Fruit fly (Drosophila melanogaster) whole organism, embryonic: ENCODE measurements around the gene Ndfip.
A peak's percentile ranks its signal among the peaks of the same experiment; 100 is the strongest.

ENCODE experiments used
- Bteb2 ChIP-seq: fragments of 200-800 bp; sonication (Bioruptor generic); optimal IDR thresholded peaks from 2 replicates; lab custom pipeline; 2016; ENCODE audit warnings: missing biosample characterization, missing genetic modification characterization
- CG10209 ChIP-seq: fragments of 200-800 bp; sonication (Bioruptor generic); optimal IDR thresholded peaks from 3 replicates; lab custom pipeline; 2017; ENCODE audit warnings: missing biosample characterization, mild to moderate bottlenecking, missing genetic modification characterization, missing genetic modification reagents
- CG10321 ChIP-seq: fragments of 200-800 bp; sonication (Bioruptor generic); IDR thresholded peaks from 2 replicates; pipeline ENCODE4 v1.3.6; 2022; ENCODE audit warnings: missing biosample characterization, missing genetic modification characterization
- CG11504 ChIP-seq: fragments of 200-800 bp; sonication (Bioruptor generic); optimal IDR thresholded peaks from 3 replicates; lab custom pipeline; 2019; ENCODE audit warnings: missing biosample characterization, mild to moderate bottlenecking, missing genetic modification characterization, moderate library complexity
- CG11560 ChIP-seq: fragments of 200-800 bp; sonication (Bioruptor generic); IDR thresholded peaks from 3 replicates; pipeline ENCODE4 v1.3.6; 2022; ENCODE audit warnings: missing biosample characterization, missing genetic modification characterization
- CG13296 ChIP-seq: fragments of 200-800 bp; sonication (Bioruptor generic); optimal IDR thresholded peaks from 3 replicates; lab custom pipeline; 2018; ENCODE audit warnings: missing biosample characterization, mild to moderate bottlenecking, missing genetic modification characterization
- CG13424 ChIP-seq: fragments of 200-800 bp; sonication (Bioruptor generic); optimal IDR thresholded peaks from 2 replicates; lab custom pipeline; 2019; ENCODE audit warnings: missing biosample characterization, mild to moderate bottlenecking, missing genetic modification characterization, moderate library complexity
- CG13624 ChIP-seq: fragments of 200-800 bp; sonication (Bioruptor generic); optimal IDR thresholded peaks from 2 replicates; lab custom pipeline; 2016; ENCODE audit warnings: missing biosample characterization, missing genetic modification characterization
- CG14710 ChIP-seq: fragments of 200-800 bp; sonication (Bioruptor generic); optimal IDR thresholded peaks from 3 replicates; lab custom pipeline; 2019; ENCODE audit warnings: missing biosample characterization, mild to moderate bottlenecking, missing genetic modification characterization, moderate library complexity
- CG17359 ChIP-seq: fragments of 200-800 bp; sonication (Bioruptor generic); optimal IDR thresholded peaks from 3 replicates; lab custom pipeline; 2018; ENCODE audit warnings: missing biosample characterization, mild to moderate bottlenecking, missing genetic modification characterization, moderate library complexity
- CG3065 ChIP-seq: fragments of 200-800 bp; sonication (Bioruptor generic); optimal IDR thresholded peaks from 2 replicates; lab custom pipeline; 2016; ENCODE audit warnings: missing biosample characterization, missing genetic modification characterization
- CG3281 ChIP-seq: fragments of 200-800 bp; sonication (Bioruptor generic); optimal IDR thresholded peaks from 3 replicates; lab custom pipeline; 2017; ENCODE audit warnings: missing biosample characterization, mild to moderate bottlenecking, missing genetic modification characterization
- CG4424 ChIP-seq: fragments of 200-800 bp; sonication (Bioruptor generic); optimal IDR thresholded peaks from 3 replicates; lab custom pipeline; 2016; ENCODE audit warnings: missing biosample characterization, missing genetic modification characterization
- CG4854 ChIP-seq: fragments of 200-800 bp; sonication (Bioruptor generic); optimal IDR thresholded peaks from 2 replicates; lab custom pipeline; 2016; ENCODE audit warnings: missing biosample characterization, missing genetic modification characterization, inconsistent platforms
- CG5953 ChIP-seq: fragments of 200-800 bp; sonication (Bioruptor generic); IDR thresholded peaks from 2 replicates; pipeline ENCODE4 v1.3.6; 2022; ENCODE audit warnings: missing biosample characterization, missing genetic modification characterization
- CG6254 ChIP-seq: fragments of 200-800 bp; sonication (Bioruptor generic); optimal IDR thresholded peaks from 3 replicates; lab custom pipeline; 2017; ENCODE audit warnings: mild to moderate bottlenecking, missing biosample characterization, missing genetic modification reagents, missing genetic modification characterization
- CG6791 ChIP-seq: fragments of 200-800 bp; sonication (Bioruptor generic); IDR thresholded peaks from 3 replicates; pipeline ENCODE4 v1.3.6; 2022; ENCODE audit warnings: missing biosample characterization, missing genetic modification characterization; ENCODE audit not compliant: partially characterized antibody
- CG9876 ChIP-seq: fragments of 200-800 bp; sonication (Bioruptor generic); optimal IDR thresholded peaks from 2 replicates; lab custom pipeline; 2016; ENCODE audit warnings: missing biosample characterization, missing genetic modification characterization
- Camta ChIP-seq: fragments of 200-800 bp; sonication (Bioruptor generic); optimal IDR thresholded peaks from 2 replicates; lab custom pipeline; 2016; ENCODE audit warnings: missing biosample characterization, missing genetic modification characterization
- CkIIα-i1 ChIP-seq: fragments of 200-800 bp; sonication (Bioruptor generic); IDR thresholded peaks from 2 replicates; pipeline ENCODE4 v1.3.6; 2022; ENCODE audit warnings: missing biosample characterization, missing genetic modification characterization
- Dip2 ChIP-seq: fragments of 200-800 bp; sonication (Bioruptor generic); IDR thresholded peaks from 2 replicates; pipeline ENCODE4 v1.3.6; 2022; ENCODE audit warnings: missing biosample characterization, missing genetic modification characterization
- HmgZ ChIP-seq: fragments of 200-800 bp; sonication (Bioruptor generic); optimal IDR thresholded peaks from 2 replicates; lab custom pipeline; 2018; ENCODE audit warnings: missing biosample characterization, mild to moderate bottlenecking, missing genetic modification characterization
- Hmr ChIP-seq: fragments of 200-800 bp; sonication (Bioruptor generic); optimal IDR thresholded peaks from 3 replicates; lab custom pipeline; 2017; ENCODE audit warnings: mild to moderate bottlenecking, missing biosample characterization, missing genetic modification reagents, missing genetic modification characterization
- Kr ChIP-seq: fragments of 200-800 bp; sonication (Bioruptor generic); optimal IDR thresholded peaks from 2 replicates; lab custom pipeline; 2017; ENCODE audit warnings: missing biosample characterization, mild to moderate bottlenecking, missing genetic modification characterization
- Mrtf ChIP-seq: fragments of 200-800 bp; sonication (Bioruptor generic); IDR thresholded peaks from 3 replicates; pipeline ENCODE4 v1.3.6; 2022; ENCODE audit warnings: missing biosample characterization, missing genetic modification characterization
- Oaz ChIP-seq: fragments of 200-800 bp; sonication (Bioruptor generic); IDR thresholded peaks from 2 replicates; pipeline ENCODE4 v1.3.6; 2022; ENCODE audit warnings: missing biosample characterization, missing genetic modification characterization
- Opbp ChIP-seq: fragments of 200-800 bp; sonication (Bioruptor generic); IDR thresholded peaks from 3 replicates; pipeline ENCODE4 v1.3.6; 2022; ENCODE audit warnings: missing biosample characterization, missing genetic modification characterization; ENCODE audit not compliant: partially characterized antibody
- Side ChIP-seq: fragments of 200-800 bp; sonication (Bioruptor generic); optimal IDR thresholded peaks from 2 replicates; lab custom pipeline; 2016; ENCODE audit warnings: missing biosample characterization, missing genetic modification characterization
- Six4 ChIP-seq: fragments of 200-800 bp; sonication (Bioruptor generic); optimal IDR thresholded peaks from 2 replicates; lab custom pipeline; 2016; ENCODE audit warnings: missing biosample characterization, missing genetic modification characterization
- TFAM ChIP-seq: fragments of 200-800 bp; sonication (Bioruptor generic); optimal IDR thresholded peaks from 2 replicates; lab custom pipeline; 2017; ENCODE audit warnings: missing biosample characterization, missing genetic modification characterization, inconsistent platforms
- bigmax ChIP-seq: fragments of 200-800 bp; sonication (Bioruptor generic); optimal IDR thresholded peaks from 2 replicates; lab custom pipeline; 2018; ENCODE audit warnings: missing biosample characterization, mild to moderate bottlenecking, missing genetic modification characterization
- br ChIP-seq: fragments of >200 bp; optimal IDR thresholded peaks from 2 replicates; lab custom pipeline; 2017
- caup ChIP-seq: fragments of 200-800 bp; sonication (Bioruptor generic); optimal IDR thresholded peaks from 3 replicates; lab custom pipeline; 2017; ENCODE audit warnings: missing biosample characterization, mild to moderate bottlenecking, missing genetic modification characterization, moderate library complexity; ENCODE audit not compliant: severe bottlenecking
- dati ChIP-seq: fragments of 200-800 bp; sonication (Bioruptor generic); IDR thresholded peaks from 2 replicates; pipeline ENCODE4 v1.3.6; 2022; ENCODE audit warnings: missing biosample characterization, missing genetic modification characterization
- en ChIP-seq: fragments of 200-800 bp; sonication (Bioruptor generic); optimal IDR thresholded peaks from 2 replicates; lab custom pipeline; 2016; ENCODE audit warnings: missing biosample characterization, missing genetic modification characterization
- ewg ChIP-seq: fragments of 200-800 bp; sonication (Bioruptor generic); optimal IDR thresholded peaks from 3 replicates; lab custom pipeline; 2017; ENCODE audit warnings: mild to moderate bottlenecking, missing biosample characterization, missing genetic modification reagents, missing genetic modification characterization
- fd3F ChIP-seq: fragments of 200-800 bp; sonication (Bioruptor generic); optimal IDR thresholded peaks from 2 replicates; lab custom pipeline; 2018; ENCODE audit warnings: missing biosample characterization, mild to moderate bottlenecking, missing genetic modification characterization, moderate library complexity
- gem ChIP-seq: fragments of 200-800 bp; sonication (Bioruptor generic); optimal IDR thresholded peaks from 2 replicates; lab custom pipeline; 2019; ENCODE audit warnings: missing biosample characterization, mild to moderate bottlenecking, missing genetic modification characterization, moderate library complexity
- hb ChIP-seq: fragments of 200-800 bp; sonication (Bioruptor generic); IDR thresholded peaks from 3 replicates; pipeline ENCODE4 v1.3.6; 2022; ENCODE audit warnings: missing biosample characterization, missing genetic modification characterization; ENCODE audit not compliant: partially characterized antibody
- ind ChIP-seq: fragments of 200-800 bp; sonication (Bioruptor generic); optimal IDR thresholded peaks from 3 replicates; lab custom pipeline; 2016; ENCODE audit warnings: missing biosample characterization, missing genetic modification characterization
- ken ChIP-seq: fragments of 200-800 bp; sonication (Bioruptor generic); IDR thresholded peaks from 3 replicates; pipeline ENCODE4 v1.3.6; 2022; ENCODE audit warnings: missing biosample characterization, missing genetic modification characterization
- prd ChIP-seq, 3 experiments: fragments of >200 bp in 2 of 3; fragments of 200-800 bp in 1 of 3; sonication (Bioruptor generic) in 1 of 3; optimal IDR thresholded peaks in 2 of 3; IDR thresholded peaks in 1 of 3; 2 replicates in 2 of 3; 3 replicates in 1 of 3; pipeline versions ENCODE4 v1.3.6 to Lab custom; 2017 to 2022; ENCODE audit warnings: missing biosample characterization in 1 of 3, missing genetic modification characterization in 1 of 3
- psq ChIP-seq: fragments of 200-800 bp; sonication (Bioruptor generic); optimal IDR thresholded peaks from 2 replicates; lab custom pipeline; 2017; ENCODE audit warnings: missing biosample characterization, missing genetic modification characterization
- salm ChIP-seq: fragments of 200-800 bp; sonication (Bioruptor generic); optimal IDR thresholded peaks from 2 replicates; lab custom pipeline; 2018; ENCODE audit warnings: missing biosample characterization, mild to moderate bottlenecking, missing genetic modification characterization
- scrt ChIP-seq: fragments of 200-800 bp; sonication (Bioruptor generic); optimal IDR thresholded peaks from 2 replicates; lab custom pipeline; 2018; ENCODE audit warnings: missing biosample characterization, mild to moderate bottlenecking, missing genetic modification characterization, moderate library complexity
- sens ChIP-seq: fragments of 200-800 bp; sonication (Bioruptor generic); peaks from one replicate; lab custom pipeline; 2016; ENCODE audit warnings: missing biosample characterization, missing genetic modification characterization
- slbo ChIP-seq: fragments of 200-800 bp; sonication (Bioruptor generic); IDR thresholded peaks from 2 replicates; pipeline ENCODE4 v1.3.6; 2022; ENCODE audit warnings: missing biosample characterization, missing genetic modification characterization
- sqz ChIP-seq: fragments of 200-800 bp; sonication (Bioruptor generic); optimal IDR thresholded peaks from 3 replicates; lab custom pipeline; 2018; ENCODE audit warnings: missing biosample characterization, mild to moderate bottlenecking, missing genetic modification characterization
- usp ChIP-seq: fragments of >200 bp; optimal IDR thresholded peaks from 2 replicates; lab custom pipeline; 2017; ENCODE audit warnings: missing biosample characterization, missing genetic modification characterization

Ndfip gene

DNA sequence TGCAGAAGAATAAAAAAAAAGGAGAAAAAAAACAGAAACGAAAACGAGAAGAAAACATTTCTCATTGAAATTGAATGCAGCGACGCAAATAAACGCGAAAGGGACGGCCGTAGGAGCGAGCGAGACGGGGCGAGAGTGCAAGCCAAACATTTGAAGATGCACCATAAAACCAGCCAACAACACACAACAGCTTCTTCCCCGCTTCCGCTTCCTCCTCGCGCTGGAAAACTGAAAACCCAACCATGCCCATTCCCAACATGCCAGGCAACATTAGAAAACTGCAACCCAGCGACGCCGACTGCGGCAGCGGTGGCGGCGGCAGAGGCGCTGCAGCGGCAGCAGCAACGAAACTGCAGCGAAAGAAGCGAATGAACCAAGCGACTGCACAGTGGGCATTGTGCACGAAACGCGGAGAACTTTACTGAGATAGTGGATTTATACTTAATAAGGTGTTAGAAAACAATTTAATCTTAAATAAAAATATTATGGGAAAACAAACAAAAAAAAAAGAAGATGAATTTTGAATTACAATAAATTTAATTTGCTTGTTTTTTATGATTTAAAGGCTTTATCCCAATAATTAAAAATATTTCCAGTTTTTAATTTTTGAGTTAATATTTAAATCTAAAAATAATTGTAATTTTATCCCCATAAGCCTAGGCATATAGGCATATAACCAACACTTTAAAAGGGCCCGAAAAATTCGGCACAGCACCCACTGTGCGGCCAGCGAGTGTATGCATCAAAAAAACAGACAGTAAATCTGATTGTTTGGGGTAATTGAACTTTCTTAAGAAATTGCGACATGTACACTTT is 43.0 kb downstream of the Ndfip start:
- TF ChIP-seq TFAM (GFP tag; lab: Kevin White, UChicago) (no peak), Bteb2 (GFP tag; lab: Kevin White, UChicago) (no peak), Oaz (GFP tag; lab: Robert Waterston, UW) (no peak), Hmr (GFP tag; lab: Kevin White, UChicago) (no peak), Mrtf (GFP tag; lab: Robert Waterston, UW) (no peak), gem (peak; percentile 84), Dip2 (no peak), Side (no peak), CG10209 (peak; percentile 72), CG5953 (no peak), psq (GFP tag; lab: Kevin White, UChicago) (peak; percentile 1), CG17359 (tag; lab: Kevin White, UChicago) (peak; percentile 70), caup (GFP tag; lab: Kevin White, UChicago) (no peak), Camta (GFP tag; lab: Kevin White, UChicago) (no peak), CG14710 (peak; percentile 87), scrt (GFP tag; lab: Kevin White, UChicago) (no peak), sqz (GFP tag; lab: Kevin White, UChicago) (peak; percentile 68), CG13624 (GFP tag; lab: Kevin White, UChicago) (no peak), slbo (GFP tag; lab: Robert Waterston, UW) (0 out of 2 replicates have a peak, but pooled peaks have one; percentile 11), CG9876 (GFP tag; lab: Kevin White, UChicago) (no peak), en (GFP tag; lab: Kevin White, UChicago) (no peak), hb (GFP tag; lab: Robert Waterston, UW) (no peak), prd (optimal IDR thresholded peaks at IDR 0.05; lab: Kevin White, UChicago) (no peak), prd (GFP tag; IDR thresholded peaks at IDR 0.05; lab: Robert Waterston, UW) (peak; percentile 37; the same call in 1 of the 3 replicates), CkIIα-i1 (GFP tag; lab: Robert Waterston, UW) (no peak), CG11560 (tag; lab: Robert Waterston, UW) (0 out of 3 replicates have a peak, but pooled peaks have one; percentile 25), sens (GFP tag; lab: Kevin White, UChicago) (peak; percentile 92), salm (tag; lab: Kevin White, UChicago) (peak; percentile 8), CG13296 (GFP tag; lab: Kevin White, UChicago) (peak; percentile 19), dati (no peak), CG13424 (tag; lab: Kevin White, UChicago) (peak; percentile 78), ewg (GFP tag; lab: Kevin White, UChicago) (peak; percentile 70), ken (no peak), usp (GFP tag; lab: Kevin White, UChicago) (no peak), HmgZ (no peak), Opbp (GFP tag; lab: Robert Waterston, UW) (no peak), CG4854 (GFP tag; lab: Kevin White, UChicago) (no peak), br (lab: Kevin White, UChicago) (no peak), Kr (GFP tag; lab: Kevin White, UChicago) (no peak), bigmax (no peak), CG4424 (peak; percentile 73), ind (GFP tag; lab: Kevin White, UChicago) (peak; percentile 41), CG3281 (GFP tag; lab: Kevin White, UChicago) (peak; percentile 8), CG3065 (no peak), CG6791 (GFP tag; lab: Robert Waterston, UW) (no peak), CG6254 (GFP tag; lab: Kevin White, UChicago) (peak; percentile 75), CG10321 (GFP tag; lab: Robert Waterston, UW) (no peak), CG11504 (peak; percentile 84), fd3F (GFP tag; lab: Kevin White, UChicago) (no peak), Six4 (peak; percentile 63)
